Worm (Caenorhabditis elegans) whole organism, L3 larva: ENCODE measurements around the gene F21F8.5.

Experiments
- ama-1 ChIP-seq: fragments of 150-350 bp; optimal IDR thresholded peaks from 2 replicates; lab custom pipeline; 2018
- ceh-82 ChIP-seq: fragments of 150-350 bp; optimal IDR thresholded peaks from 2 replicates; lab custom pipeline; 2014; ENCODE audit warnings: missing biosample characterization, missing genetic modification characterization
- egl-5 ChIP-seq: fragments of 150-350 bp; optimal IDR thresholded peaks from 2 replicates; lab custom pipeline; 2017; ENCODE audit warnings: missing biosample characterization, missing genetic modification reagents, missing genetic modification characterization, inconsistent platforms
- fkh-10 ChIP-seq: sonication (generic microtip); optimal IDR thresholded peaks from 2 replicates; lab custom pipeline; 2017; ENCODE audit warnings: missing biosample characterization, missing genetic modification reagents, missing genetic modification characterization
- fkh-2 ChIP-seq: fragments of 150-350 bp; optimal IDR thresholded peaks from 2 replicates; lab custom pipeline; 2014; ENCODE audit warnings: missing biosample characterization, missing genetic modification reagents, missing genetic modification characterization
- nfya-1 ChIP-seq: sonication (generic microtip); optimal IDR thresholded peaks from 2 replicates; lab custom pipeline; 2017; ENCODE audit warnings: missing genetic modification characterization, mild to moderate bottlenecking, missing compliant biosample characterization, antibody characterized with exemption, moderate library complexity; ENCODE audit not compliant: insufficient read depth
- nhr-11 ChIP-seq: fragments of 150-350 bp; optimal IDR thresholded peaks from 2 replicates; lab custom pipeline; 2014; ENCODE audit warnings: missing biosample characterization, missing genetic modification characterization
- nhr-76 ChIP-seq: fragments of 150-350 bp; sonication (generic microtip); optimal IDR thresholded peaks from 5 replicates; lab custom pipeline; 2014; ENCODE audit warnings: missing biosample characterization, missing genetic modification characterization
- pqm-1 ChIP-seq: fragments of 150-350 bp; optimal IDR thresholded peaks from 2 replicates; lab custom pipeline; 2017; ENCODE audit warnings: missing biosample characterization, missing genetic modification characterization, inconsistent platforms
- skn-1 ChIP-seq: fragments of 150-350 bp; optimal IDR thresholded peaks from 2 replicates; lab custom pipeline; 2014; ENCODE audit warnings: missing biosample characterization, missing genetic modification characterization
- snpc-4 ChIP-seq: fragments of 150-350 bp; optimal IDR thresholded peaks from 2 replicates; lab custom pipeline; 2014; ENCODE audit warnings: missing biosample characterization, missing genetic modification characterization
- tbx-2 ChIP-seq: sonication (generic microtip); optimal IDR thresholded peaks from 2 replicates; lab custom pipeline; 2016; ENCODE audit warnings: mild to moderate bottlenecking, missing genetic modification characterization, missing compliant biosample characterization

ce11 chrV:8299191-8299854 is 33.2 kb upstream of the F21F8.5 start, which contains the start of gene W02D7.5:
- TF ChIP-seq pqm-1 (tag; lab: Kevin White, UChicago) (no peak), nhr-11 (tag; lab: Kevin White, UChicago) (no peak), fkh-2 (tag; lab: Kevin White, UChicago) (no peak), fkh-10 (GFP tag; lab: Kevin White, UChicago) (no peak), ama-1 (lab: Kevin White, UChicago) (no peak), skn-1 (no peak), tbx-2 (tag; lab: Kevin White, UChicago) (no peak), nfya-1 (no peak), egl-5 (tag; lab: Kevin White, UChicago) (no peak), nhr-76 (tag; lab: Kevin White, UChicago) (no peak), snpc-4 (tag; lab: Kevin White, UChicago) (no peak), ceh-82 (tag; lab: Kevin White, UChicago) (no peak)
